Worm (Caenorhabditis elegans) whole organism, L4 larva: ENCODE results near the gene Y39A3B.7.

Experiments
- aha-1 ChIP-seq: fragments of 150-350 bp; peaks from one replicate; lab custom pipeline; 2014; ENCODE audit warnings: missing biosample characterization, missing genetic modification characterization
- duxl-1 ChIP-seq: sonication (generic microtip); optimal IDR thresholded peaks from 2 replicates; lab custom pipeline; 2016; ENCODE audit warnings: mild to moderate bottlenecking, missing genetic modification characterization, moderate library complexity, missing compliant biosample characterization; ENCODE audit not compliant: poor library complexity
- lin-1 ChIP-seq: fragments of 200-800 bp; sonication (Bioruptor generic); IDR thresholded peaks from 2 replicates; pipeline ENCODE4 v1.3.6; 2022; ENCODE audit warnings: missing genetic modification reagents, missing genetic modification characterization, missing compliant biosample characterization
- nhr-76 ChIP-seq: fragments of 150-350 bp; optimal IDR thresholded peaks from 2 replicates; lab custom pipeline; 2014; ENCODE audit warnings: missing biosample characterization, missing genetic modification characterization
- snpc-1.2 ChIP-seq: fragments of 200-800 bp; sonication (Bioruptor generic); IDR thresholded peaks from 2 replicates; pipeline ENCODE4 v1.3.6; 2022; ENCODE audit warnings: missing genetic modification reagents, missing genetic modification characterization, missing compliant biosample characterization

- TF ChIP-seq snpc-1.2 (GFP tag; lab: Robert Waterston, UW) (no peak), lin-1 (GFP tag; lab: Robert Waterston, UW) (no peak), duxl-1 (tag; lab: Kevin White, UChicago) (no peak), nhr-76 (tag; lab: Kevin White, UChicago) (no peak), aha-1 (tag; lab: Kevin White, UChicago) (no peak)
Observed at ce11 chrIII:1982597-1983244, 2.0 kb downstream of the Y39A3B.7 start, which contains the start of gene srd-66.
